Worm (Caenorhabditis elegans): ENCODE results near the gene F09E5.7.

DNA sequence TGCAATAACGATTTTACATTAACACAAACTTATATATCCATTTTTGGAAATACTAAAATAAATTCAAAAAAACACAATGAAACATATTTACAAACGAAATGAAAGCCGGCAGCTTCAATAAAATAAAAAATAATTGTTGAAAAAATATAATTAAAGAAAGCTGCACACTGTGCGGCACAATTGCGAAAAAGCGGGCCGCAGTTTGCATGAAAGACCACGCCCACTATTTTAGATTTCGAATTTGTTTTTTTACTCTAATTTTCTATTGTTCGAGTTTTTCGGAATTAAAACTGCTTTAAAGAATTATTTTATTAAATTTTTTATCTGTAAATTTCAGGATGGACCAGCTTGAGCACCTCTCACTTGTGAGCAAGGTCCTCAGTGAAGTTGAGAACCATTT is 47.3 kb downstream of the F09E5.7 start, which contains the start of gene mog-5:
- TF ChIP-seq unc-62 (GFP tag; optimal IDR thresholded peaks at IDR 0.05) (no peak), elt-1 (tag; optimal IDR thresholded peaks at IDR 0.05) (no peak), Y55F3AM.14 (GFP tag; optimal IDR thresholded peaks at IDR 0.05) (no peak), nhr-10 (tag; optimal IDR thresholded peaks at IDR 0.05) (no peak), unc-39 (tag; optimal IDR thresholded peaks at IDR 0.05) (no peak), nhr-237 (tag; optimal IDR thresholded peaks at IDR 0.05) (no peak), nhr-12 (tag; optimal IDR thresholded peaks at IDR 0.05) (no peak), mbf-1 (tag; optimal IDR thresholded peaks at IDR 0.05) (no peak), ceh-82 (tag; optimal IDR thresholded peaks at IDR 0.05) (no peak), ceh-16 (tag; optimal IDR thresholded peaks at IDR 0.05) (no peak), nhr-11 (tag; optimal IDR thresholded peaks at IDR 0.05) (no peak), sma-9 (GFP tag; optimal IDR thresholded peaks at IDR 0.05) (no peak), sma-9 (tag; optimal IDR thresholded peaks at IDR 0.05) (no peak)
